Worm (Caenorhabditis elegans) whole organism, L2 larva: ENCODE results near the gene K08F4.3.

ENCODE experiments used
- C34F6.9 ChIP-seq: fragments of 150-350 bp; optimal IDR thresholded peaks from 2 replicates; lab custom pipeline; 2014; ENCODE audit warnings: missing biosample characterization, missing genetic modification characterization
- R02D3.7 ChIP-seq: fragments of 150-350 bp; optimal IDR thresholded peaks from 2 replicates; lab custom pipeline; 2014; ENCODE audit warnings: missing biosample characterization, missing genetic modification characterization
- Y55F3AM.14 ChIP-seq: fragments of 200-800 bp; sonication (Bioruptor generic); optimal IDR thresholded peaks from 2 replicates; lab custom pipeline; 2018; ENCODE audit warnings: mild to moderate bottlenecking, missing genetic modification characterization, missing compliant biosample characterization
- alr-1 ChIP-seq: fragments of 150-350 bp; optimal IDR thresholded peaks from 2 replicates; lab custom pipeline; 2014; ENCODE audit warnings: missing biosample characterization, missing genetic modification characterization
- aly-2 ChIP-seq: fragments of 150-350 bp; optimal IDR thresholded peaks from 2 replicates; lab custom pipeline; 2014; ENCODE audit warnings: missing biosample characterization, missing genetic modification characterization
- ceh-16 ChIP-seq: fragments of 150-350 bp; optimal IDR thresholded peaks from 2 replicates; lab custom pipeline; 2014; ENCODE audit warnings: missing biosample characterization, missing genetic modification characterization
- ceh-82 ChIP-seq: fragments of 150-350 bp; optimal IDR thresholded peaks from 2 replicates; lab custom pipeline; 2014; ENCODE audit warnings: missing biosample characterization, missing genetic modification characterization
- crh-2 ChIP-seq: sonication (generic microtip); optimal IDR thresholded peaks from 2 replicates; lab custom pipeline; 2017; ENCODE audit warnings: missing biosample characterization, missing genetic modification characterization
- egl-27 ChIP-seq: sonication (generic microtip); optimal IDR thresholded peaks from 3 replicates; lab custom pipeline; 2017; ENCODE audit warnings: missing biosample characterization, missing genetic modification reagents, missing genetic modification characterization
- elt-1 ChIP-seq: fragments of 150-350 bp; optimal IDR thresholded peaks from 2 replicates; lab custom pipeline; 2014; ENCODE audit warnings: missing biosample characterization, missing genetic modification characterization
- elt-3 ChIP-seq: sonication (generic microtip); optimal IDR thresholded peaks from 2 replicates; lab custom pipeline; 2017; ENCODE audit warnings: missing biosample characterization, missing genetic modification characterization
- fos-1 ChIP-seq: fragments of 150-350 bp; optimal IDR thresholded peaks from 2 replicates; lab custom pipeline; 2014; ENCODE audit warnings: missing biosample characterization, missing genetic modification characterization
- gmeb-1 ChIP-seq: fragments of 150-350 bp; optimal IDR thresholded peaks from 2 replicates; lab custom pipeline; 2014; ENCODE audit warnings: missing biosample characterization, missing genetic modification characterization
- lin-11 ChIP-seq: fragments of 150-350 bp; sonication (generic microtip); optimal IDR thresholded peaks from 2 replicates; lab custom pipeline; 2014; ENCODE audit warnings: missing biosample characterization, missing genetic modification characterization, inconsistent platforms, mixed read lengths
- lin-39 ChIP-seq: fragments of 150-350 bp; optimal IDR thresholded peaks from 2 replicates; lab custom pipeline; 2014; ENCODE audit warnings: missing biosample characterization, missing genetic modification reagents, missing genetic modification characterization
- lsy-2 ChIP-seq, 2 experiments: fragments of 150-350 bp in 1 of 2; sonication (generic microtip) in 1 of 2; optimal IDR thresholded peaks; 2 replicates each; lab custom pipeline; 2014 to 2017; ENCODE audit warnings: missing biosample characterization in 2 of 2, missing genetic modification characterization in 2 of 2
- mab-5 ChIP-seq: fragments of 150-350 bp; optimal IDR thresholded peaks from 2 replicates; lab custom pipeline; 2014; ENCODE audit warnings: missing biosample characterization, missing genetic modification characterization
- mdl-1 ChIP-seq, 2 experiments: fragments of 150-350 bp in 1 of 2; sonication (generic microtip) in 1 of 2; optimal IDR thresholded peaks; 2 replicates each; lab custom pipeline; 2017; ENCODE audit warnings: missing biosample characterization in 2 of 2, missing genetic modification characterization in 2 of 2
- nhr-10 ChIP-seq: sonication (generic microtip); optimal IDR thresholded peaks from 2 replicates; lab custom pipeline; 2017; ENCODE audit warnings: missing biosample characterization, missing genetic modification characterization
- nhr-21 ChIP-seq: fragments of 150-350 bp; optimal IDR thresholded peaks from 2 replicates; lab custom pipeline; 2014; ENCODE audit warnings: missing biosample characterization, missing genetic modification characterization
- nhr-237 ChIP-seq: fragments of 150-350 bp; optimal IDR thresholded peaks from 2 replicates; lab custom pipeline; 2014; ENCODE audit warnings: missing biosample characterization, missing genetic modification characterization
- nhr-25 ChIP-seq: fragments of 150-350 bp; sonication (generic microtip); optimal IDR thresholded peaks from 3 replicates; lab custom pipeline; 2014; ENCODE audit warnings: missing biosample characterization, missing genetic modification characterization
- nhr-6 ChIP-seq: fragments of 150-350 bp; optimal IDR thresholded peaks from 2 replicates; lab custom pipeline; 2014; ENCODE audit warnings: missing biosample characterization, missing genetic modification characterization
- nhr-77 ChIP-seq: fragments of 150-350 bp; optimal IDR thresholded peaks from 2 replicates; lab custom pipeline; 2014; ENCODE audit warnings: missing biosample characterization, missing genetic modification characterization
- peb-1 ChIP-seq: fragments of 150-350 bp; optimal IDR thresholded peaks from 2 replicates; lab custom pipeline; 2014; ENCODE audit warnings: missing biosample characterization, missing genetic modification characterization
- skn-1 ChIP-seq: sonication (generic microtip); optimal IDR thresholded peaks from 2 replicates; lab custom pipeline; 2017; ENCODE audit warnings: missing biosample characterization, missing genetic modification characterization
- sma-3 ChIP-seq: sonication (generic microtip); optimal IDR thresholded peaks from 2 replicates; lab custom pipeline; 2016; ENCODE audit warnings: missing genetic modification reagents, missing genetic modification characterization, missing compliant biosample characterization
- sma-9 ChIP-seq, 2 experiments: fragments of 150-350 bp in 1 of 2; sonication (generic microtip) in 1 of 2; optimal IDR thresholded peaks; 2 replicates each; lab custom pipeline; 2014 to 2016; ENCODE audit warnings: missing genetic modification characterization in 2 of 2, mild to moderate bottlenecking in 1 of 2, missing biosample characterization in 1 of 2, missing compliant biosample characterization in 1 of 2, missing genetic modification reagents in 1 of 2, moderate library complexity in 1 of 2
- unc-55 ChIP-seq: fragments of 150-350 bp; sonication (generic microtip); optimal IDR thresholded peaks from 3 replicates; lab custom pipeline; 2014; ENCODE audit warnings: missing biosample characterization, missing genetic modification reagents, missing genetic modification characterization
- zag-1 ChIP-seq: fragments of 150-350 bp; optimal IDR thresholded peaks from 2 replicates; lab custom pipeline; 2014; ENCODE audit warnings: missing biosample characterization, missing genetic modification characterization
- ztf-1 ChIP-seq: fragments of 200-800 bp; sonication (Bioruptor generic); conservative IDR thresholded peaks from 2 replicates; pipeline ENCODE4 v1.3.6; 2022; ENCODE audit warnings: missing genetic modification characterization, missing compliant biosample characterization
- ztf-4 ChIP-seq: fragments of 150-350 bp; optimal IDR thresholded peaks from 2 replicates; lab custom pipeline; 2014; ENCODE audit warnings: missing biosample characterization, missing genetic modification characterization

Gene K08F4.3

DNA sequence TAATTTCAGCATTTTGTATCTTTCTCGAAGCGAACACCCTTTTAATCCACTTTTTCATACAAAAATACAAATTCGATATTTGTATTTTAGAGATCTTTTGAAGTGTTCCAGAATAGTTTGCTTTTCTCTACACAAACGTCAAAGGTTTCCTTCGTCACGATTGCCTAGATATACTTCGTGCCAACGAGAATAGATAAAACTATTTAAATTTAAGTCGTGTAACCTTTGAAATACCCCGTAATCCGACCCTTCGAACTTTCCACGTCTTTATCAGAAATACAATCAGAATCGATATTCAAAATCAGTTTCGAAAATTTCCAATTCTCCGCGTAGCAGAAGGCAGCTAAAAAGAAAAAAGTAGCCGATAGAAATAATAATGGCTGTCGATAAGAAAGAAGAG, 38.7 kb upstream of the K08F4.3 start, which contains the start of gene ttbk-5:
Gene ttbk-5 (plus strand): TSS at position 301 of the 400 bp plus-strand sequence.
- TF ChIP-seq fos-1 (tag; lab: Kevin White, UChicago) (no peak), ztf-4 (tag; lab: Kevin White, UChicago) (no peak), lin-39 (tag; lab: Kevin White, UChicago) (no peak), nhr-25 (tag; lab: Kevin White, UChicago) (no peak), mab-5 (tag; lab: Kevin White, UChicago) (no peak), nhr-77 (no peak), Y55F3AM.14 (GFP tag; lab: Kevin White, UChicago) (no peak), aly-2 (no peak), skn-1 (tag; lab: Kevin White, UChicago) (no peak), zag-1 (no peak)

DNA sequence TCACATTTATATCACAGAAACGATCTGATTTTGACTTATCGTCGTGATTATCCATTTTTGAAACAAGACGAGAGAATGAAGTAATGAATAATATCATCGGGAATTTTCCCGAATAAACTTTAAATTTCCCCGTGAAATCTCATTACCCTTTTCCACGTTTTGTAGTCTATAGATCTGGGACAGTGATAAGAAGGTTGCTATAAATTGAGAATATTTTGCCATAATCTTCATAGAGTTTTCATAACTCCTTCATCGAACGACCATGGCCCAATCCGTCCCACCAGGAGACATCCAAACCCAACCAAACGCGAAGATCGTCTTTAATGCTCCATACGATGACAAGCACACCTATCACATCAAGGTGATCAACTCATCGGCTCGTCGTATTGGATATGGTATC, 33.9 kb upstream of the K08F4.3 start, which contains the start of the genes C04G2.5 and msp-36:
Gene C04G2.5 (minus strand): TSS at position 101 of the 400 bp plus-strand sequence.
Gene msp-36 (plus strand): TSS at position 263 of the 400 bp plus-strand sequence.
- no peak for TF ChIP-seq nhr-21 (tag; lab: Kevin White, UChicago)
- TF ChIP-seq egl-27 = no peak
- TF ChIP-seq peb-1 (tag; lab: Kevin White, UChicago) = no peak
- no peak for TF ChIP-seq ceh-16 (tag; lab: Kevin White, UChicago)
- no peak for TF ChIP-seq ztf-4 (tag; lab: Kevin White, UChicago)
- TF ChIP-seq lin-11 (tag; lab: Kevin White, UChicago) = no peak
- no peak for TF ChIP-seq ceh-82 (tag; lab: Kevin White, UChicago)
- no peak for TF ChIP-seq skn-1 (tag; lab: Kevin White, UChicago)
- no peak for TF ChIP-seq Y55F3AM.14 (GFP tag; lab: Kevin White, UChicago)
- TF ChIP-seq sma-9 (GFP tag; optimal IDR thresholded peaks at IDR 0.05; lab: Kevin White, UChicago) = no peak
- TF ChIP-seq sma-9 (tag; optimal IDR thresholded peaks at IDR 0.05; lab: Kevin White, UChicago) = no peak
- no peak for TF ChIP-seq unc-55
- no peak for TF ChIP-seq nhr-77
- TF ChIP-seq gmeb-1 (tag; lab: Kevin White, UChicago) = no peak
- no peak for TF ChIP-seq ztf-1 (GFP tag; lab: Robert Waterston, UW)
- no peak for TF ChIP-seq mdl-1 (tag; optimal IDR thresholded peaks at IDR 0.05; lab: Kevin White, UChicago)
- TF ChIP-seq nhr-237 (tag; lab: Kevin White, UChicago) = no peak
- no peak for TF ChIP-seq alr-1 (tag; lab: Kevin White, UChicago)
- TF ChIP-seq, all 48 proteins: peak for 0

DNA sequence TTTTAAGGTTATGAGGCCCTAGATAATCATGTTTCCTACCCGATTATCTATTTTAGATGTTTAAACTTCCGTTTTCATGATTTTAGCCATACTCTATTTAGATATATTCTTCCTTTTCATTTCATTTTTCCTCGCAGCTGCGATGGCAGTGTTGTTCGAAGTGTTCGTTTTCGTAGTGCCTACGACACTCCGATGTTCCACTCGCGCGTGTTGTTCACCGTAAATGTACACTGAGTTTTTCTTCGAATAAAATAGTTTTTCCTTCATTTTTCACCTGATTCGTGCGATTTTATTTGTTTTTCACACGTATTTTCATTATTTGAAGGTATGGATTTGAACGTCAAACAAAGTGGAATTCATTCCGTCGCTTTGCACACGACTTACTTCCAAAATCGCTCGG, 32.2 kb upstream of the K08F4.3 start, which contains the start of gene dis-3:
Gene dis-3 (plus strand): TSS at position 322 of the 400 bp plus-strand sequence.
- TF ChIP-seq C34F6.9 (tag; lab: Kevin White, UChicago) (no peak), peb-1 (tag; lab: Kevin White, UChicago) (no peak), crh-2 (tag; lab: Kevin White, UChicago) (no peak), nhr-6 (no peak), alr-1 (tag; lab: Kevin White, UChicago) (no peak), fos-1 (tag; lab: Kevin White, UChicago) (no peak), R02D3.7 (tag; lab: Kevin White, UChicago) (peak; percentile 55), elt-1 (tag; lab: Kevin White, UChicago) (no peak), mab-5 (tag; lab: Kevin White, UChicago) (no peak)

DNA sequence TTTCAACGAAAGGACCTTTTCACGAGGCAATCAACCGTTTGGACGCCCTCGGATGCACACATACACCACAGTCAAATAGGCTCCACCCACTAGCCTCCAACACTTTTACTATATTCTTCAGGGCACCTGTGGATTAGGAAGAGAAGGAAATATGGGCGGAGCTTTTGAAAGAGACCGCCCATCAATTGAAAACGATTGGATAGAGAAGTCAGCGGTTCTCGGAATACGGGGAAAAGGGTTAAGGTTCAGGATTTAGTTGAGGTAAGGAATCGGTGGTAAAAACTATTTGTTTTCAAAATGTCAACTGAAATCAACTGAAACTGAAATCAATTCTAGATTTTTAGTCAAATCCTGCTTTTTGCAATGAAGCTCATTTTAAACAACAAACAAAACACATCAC, 18.6 kb upstream of the K08F4.3 start, which contains the start of gene egl-38:
Gene egl-38 (minus strand): TSS at position 101 of the 400 bp plus-strand sequence.
- TF ChIP-seq ztf-1 (GFP tag; lab: Robert Waterston, UW) (no peak), nhr-77 (no peak), R02D3.7 (tag; lab: Kevin White, UChicago) (no peak), elt-3 (tag; lab: Kevin White, UChicago) (no peak), mdl-1 (tag; optimal IDR thresholded peaks at IDR 0.05; lab: Kevin White, UChicago) (no peak), nhr-237 (tag; lab: Kevin White, UChicago) (no peak), nhr-10 (tag; lab: Kevin White, UChicago) (no peak), lsy-2 (tag; optimal IDR thresholded peaks at IDR 0.05; lab: Kevin White, UChicago) (no peak), crh-2 (tag; lab: Kevin White, UChicago) (no peak), lin-11 (tag; lab: Kevin White, UChicago) (no peak), egl-27 (no peak), sma-3 (GFP tag; lab: Kevin White, UChicago) (no peak), C34F6.9 (tag; lab: Kevin White, UChicago) (no peak), aly-2 (no peak), alr-1 (tag; lab: Kevin White, UChicago) (no peak), peb-1 (tag; lab: Kevin White, UChicago) (no peak), lin-39 (tag; lab: Kevin White, UChicago) (no peak), nhr-25 (tag; lab: Kevin White, UChicago) (no peak), sma-9 (GFP tag; optimal IDR thresholded peaks at IDR 0.05; lab: Kevin White, UChicago) (no peak), sma-9 (tag; optimal IDR thresholded peaks at IDR 0.05; lab: Kevin White, UChicago) (no peak)
